Worm (Caenorhabditis elegans) whole organism, midembryonic: ENCODE measurements around the gene nifk-1.

Experiments used
- T22C8.4 ChIP-seq: fragments of 200-800 bp; sonication (Bioruptor generic); IDR thresholded peaks from 2 replicates; pipeline ENCODE4 v1.3.6; 2022; ENCODE audit warnings: missing genetic modification characterization, missing compliant biosample characterization
- flt-1 ChIP-seq: fragments of 200-800 bp; sonication (Bioruptor generic); IDR thresholded peaks from 2 replicates; pipeline ENCODE4 v1.3.6; 2022; ENCODE audit warnings: missing genetic modification characterization, missing compliant biosample characterization
- klf-2 ChIP-seq: fragments of 200-800 bp; sonication (Bioruptor generic); conservative IDR thresholded peaks from 2 replicates; pipeline ENCODE4 v1.3.6; 2022; ENCODE audit warnings: missing genetic modification reagents, missing genetic modification characterization, missing compliant biosample characterization
- med-1 ChIP-seq: sonication (generic microtip); optimal IDR thresholded peaks from 2 replicates; lab custom pipeline; 2017; ENCODE audit warnings: missing genetic modification characterization, mild to moderate bottlenecking, missing compliant biosample characterization, antibody characterized with exemption, missing genetic modification reagents; ENCODE audit not compliant: insufficient read depth
- ref-1 ChIP-seq: fragments of 200-800 bp; sonication (Bioruptor generic); conservative IDR thresholded peaks from 2 replicates; pipeline ENCODE4 v1.3.6; 2022; ENCODE audit warnings: missing genetic modification reagents, missing genetic modification characterization, missing compliant biosample characterization

ce11 chrIII:4703932-4704454 is 10.9 kb upstream of the nifk-1 start, which contains the start of the genes clp-2 and mrpl-16:
- no peak for TF ChIP-seq klf-2 (GFP tag; lab: Robert Waterston, UW)
- no peak for TF ChIP-seq T22C8.4 (GFP tag; lab: Robert Waterston, UW)
- TF ChIP-seq flt-1 (GFP tag; lab: Robert Waterston, UW), result no peak
- no peak for TF ChIP-seq med-1 (GFP tag; lab: Kevin White, UChicago)
- TF ChIP-seq ref-1 (GFP tag; lab: Robert Waterston, UW), result no peak
